Worm (Caenorhabditis elegans) whole organism, L1 larva: Measurements from ENCODE around the gene ZK1321.4.

Experiments
- F16B12.6 ChIP-seq: fragments of 150-350 bp; optimal IDR thresholded peaks from 2 replicates; lab custom pipeline; 2014; ENCODE audit warnings: missing biosample characterization, missing genetic modification characterization
- alr-1 ChIP-seq: fragments of 200-800 bp; sonication (Bioruptor generic); optimal IDR thresholded peaks from 2 replicates; lab custom pipeline; 2018; ENCODE audit warnings: borderline replicate concordance, mild to moderate bottlenecking, missing genetic modification characterization, missing compliant biosample characterization
- aly-2 ChIP-seq: fragments of 150-350 bp; optimal IDR thresholded peaks from 2 replicates; lab custom pipeline; 2014; ENCODE audit warnings: missing biosample characterization, missing genetic modification characterization
- ceh-8 ChIP-seq: fragments of 200-800 bp; sonication (Bioruptor generic); optimal IDR thresholded peaks from 2 replicates; lab custom pipeline; 2018; ENCODE audit warnings: mild to moderate bottlenecking, missing genetic modification characterization, moderate library complexity, missing compliant biosample characterization
- ceh-82 ChIP-seq, 3 experiments: fragments of 150-350 bp in 1 of 3; sonication (generic microtip) in 2 of 3; optimal IDR thresholded peaks; 2 replicates each; lab custom pipeline; 2014 to 2017; ENCODE audit warnings: missing biosample characterization in 3 of 3, missing genetic modification characterization in 3 of 3
- ceh-88 ChIP-seq: fragments of 200-800 bp; sonication (Bioruptor generic); IDR thresholded peaks from 2 replicates; pipeline ENCODE4 v1.3.6; 2022; ENCODE audit warnings: missing genetic modification characterization, missing compliant biosample characterization
- ceh-90 ChIP-seq: sonication (generic microtip); optimal IDR thresholded peaks from 2 replicates; lab custom pipeline; 2016; ENCODE audit warnings: missing genetic modification characterization, missing compliant biosample characterization
- dpl-1 ChIP-seq, 3 experiments: fragments of 150-350 bp in 2 of 3; sonication (generic microtip) in 1 of 3; optimal IDR thresholded peaks; 2 replicates each; lab custom pipeline; 2014 to 2017; ENCODE audit warnings: missing biosample characterization in 3 of 3, missing genetic modification characterization in 3 of 3, missing genetic modification reagents in 3 of 3
- dsc-1 ChIP-seq: sonication (generic microtip); optimal IDR thresholded peaks from 2 replicates; lab custom pipeline; 2016; ENCODE audit warnings: mild to moderate bottlenecking, missing genetic modification characterization, missing compliant biosample characterization
- efl-1 ChIP-seq, 4 experiments: fragments of 150-350 bp; optimal IDR thresholded peaks in 3 of 4; peaks in 1 of 4; 1 replicate in 1 of 4; 2 replicates in 3 of 4; lab custom pipeline; 2014; ENCODE audit warnings: missing biosample characterization in 2 of 4, missing genetic modification characterization in 2 of 4, missing genetic modification reagents in 2 of 4
- egl-13 ChIP-seq: sonication (generic microtip); optimal IDR thresholded peaks from 2 replicates; lab custom pipeline; 2016; ENCODE audit warnings: missing genotype, missing genetic modification reagents, missing genetic modification characterization, missing compliant biosample characterization
- elt-2 ChIP-seq: sonication (generic microtip); optimal IDR thresholded peaks from 2 replicates; lab custom pipeline; 2016; ENCODE audit warnings: missing genetic modification characterization, mild to moderate bottlenecking, inconsistent platforms, missing compliant biosample characterization, missing genetic modification reagents
- elt-3 ChIP-seq, 6 experiments: fragments of 150-350 bp in 1 of 6; sonication (generic microtip); optimal IDR thresholded peaks; 2 replicates each; lab custom pipeline; 2017 to 2018; ENCODE audit warnings: missing biosample characterization in 6 of 6, missing genetic modification characterization in 6 of 6, inconsistent platforms in 1 of 6
- fkh-10 ChIP-seq: sonication (generic microtip); optimal IDR thresholded peaks from 2 replicates; lab custom pipeline; 2017; ENCODE audit warnings: missing biosample characterization, missing genetic modification reagents, missing genetic modification characterization
- fkh-8 ChIP-seq: sonication (generic microtip); optimal IDR thresholded peaks from 2 replicates; lab custom pipeline; 2016; ENCODE audit warnings: mild to moderate bottlenecking, missing genetic modification characterization, missing compliant biosample characterization
- fos-1 ChIP-seq: fragments of 150-350 bp; optimal IDR thresholded peaks from 2 replicates; lab custom pipeline; 2014; ENCODE audit warnings: missing biosample characterization, missing genetic modification characterization
- hlh-4 ChIP-seq: sonication (generic microtip); optimal IDR thresholded peaks from 2 replicates; lab custom pipeline; 2016; ENCODE audit warnings: mild to moderate bottlenecking, missing genetic modification characterization, missing compliant biosample characterization
- isw-1 ChIP-seq: fragments of 200-800 bp; sonication (Bioruptor generic); IDR thresholded peaks from 2 replicates; pipeline ENCODE4 v1.3.6; 2022; ENCODE audit warnings: missing genetic modification characterization, missing compliant biosample characterization
- lin-14 ChIP-seq: fragments of 200-800 bp; sonication (Bioruptor generic); optimal IDR thresholded peaks from 2 replicates; lab custom pipeline; 2018; ENCODE audit warnings: mild to moderate bottlenecking, missing genetic modification characterization, moderate library complexity, missing compliant biosample characterization
- lin-35 ChIP-seq, 2 experiments: fragments of 150-350 bp; optimal IDR thresholded peaks; 2 replicates each; lab custom pipeline; 2014; ENCODE audit warnings: missing biosample characterization in 2 of 2, missing genetic modification characterization in 2 of 2, missing genetic modification reagents in 2 of 2
- lin-39 ChIP-seq: fragments of 150-350 bp; optimal IDR thresholded peaks from 2 replicates; lab custom pipeline; 2014; ENCODE audit warnings: missing biosample characterization, missing genetic modification reagents, missing genetic modification characterization
- lir-3 ChIP-seq: sonication (generic microtip); optimal IDR thresholded peaks from 2 replicates; lab custom pipeline; 2016; ENCODE audit warnings: mild to moderate bottlenecking, missing genetic modification characterization, moderate library complexity, missing compliant biosample characterization; ENCODE audit not compliant: poor library complexity
- nhr-19 ChIP-seq: fragments of 200-800 bp; sonication (Bioruptor generic); conservative IDR thresholded peaks from 2 replicates; pipeline ENCODE4 v1.3.6; 2022; ENCODE audit warnings: missing genetic modification characterization, missing compliant biosample characterization
- nhr-20 ChIP-seq: sonication (generic microtip); optimal IDR thresholded peaks from 2 replicates; lab custom pipeline; 2016; ENCODE audit warnings: mild to moderate bottlenecking, missing genetic modification characterization, missing compliant biosample characterization
- nhr-237 ChIP-seq: fragments of 150-350 bp; optimal IDR thresholded peaks from 2 replicates; lab custom pipeline; 2014; ENCODE audit warnings: missing biosample characterization, missing genetic modification characterization
- nhr-47 ChIP-seq: sonication (generic microtip); optimal IDR thresholded peaks from 2 replicates; lab custom pipeline; 2016; ENCODE audit warnings: mild to moderate bottlenecking, missing genetic modification characterization, moderate library complexity, missing compliant biosample characterization
- nhr-71 ChIP-seq: sonication (generic microtip); optimal IDR thresholded peaks from 2 replicates; lab custom pipeline; 2016; ENCODE audit warnings: mild to moderate bottlenecking, missing genetic modification characterization, moderate library complexity, missing compliant biosample characterization
- nhr-77 ChIP-seq: fragments of 150-350 bp; optimal IDR thresholded peaks from 2 replicates; lab custom pipeline; 2014; ENCODE audit warnings: missing biosample characterization, missing genetic modification characterization
- nhr-84 ChIP-seq: sonication (generic microtip); optimal IDR thresholded peaks from 2 replicates; lab custom pipeline; 2017; ENCODE audit warnings: missing biosample characterization, missing genetic modification characterization
- nhr-85 ChIP-seq: sonication (generic microtip); peaks from one replicate; lab custom pipeline; 2016; ENCODE audit warnings: missing genetic modification characterization, inconsistent platforms, missing compliant biosample characterization
- nhr-90 ChIP-seq: sonication (generic microtip); optimal IDR thresholded peaks from 2 replicates; lab custom pipeline; 2016; ENCODE audit warnings: mild to moderate bottlenecking, missing genetic modification characterization, missing compliant biosample characterization; ENCODE audit not compliant: poor library complexity
- pag-3 ChIP-seq: sonication (generic microtip); optimal IDR thresholded peaks from 2 replicates; lab custom pipeline; 2017; ENCODE audit warnings: missing genetic modification characterization, mild to moderate bottlenecking, missing compliant biosample characterization, antibody characterized with exemption, borderline replicate concordance; ENCODE audit not compliant: insufficient read depth
- rnt-1 ChIP-seq: sonication (generic microtip); optimal IDR thresholded peaks from 2 replicates; lab custom pipeline; 2016; ENCODE audit warnings: mild to moderate bottlenecking, missing genetic modification characterization, moderate library complexity, missing compliant biosample characterization
- skn-1 ChIP-seq: fragments of 150-350 bp; optimal IDR thresholded peaks from 2 replicates; lab custom pipeline; 2014; ENCODE audit warnings: missing biosample characterization, missing genetic modification characterization
- snpc-4 ChIP-seq: fragments of 150-350 bp; optimal IDR thresholded peaks from 2 replicates; lab custom pipeline; 2014; ENCODE audit warnings: missing biosample characterization, missing genetic modification characterization
- snu-23 ChIP-seq: sonication (generic microtip); optimal IDR thresholded peaks from 2 replicates; lab custom pipeline; 2016; ENCODE audit warnings: missing genetic modification characterization, missing compliant biosample characterization
- sox-4 ChIP-seq: sonication (generic microtip); optimal IDR thresholded peaks from 2 replicates; lab custom pipeline; 2016; ENCODE audit warnings: missing genetic modification characterization, missing compliant biosample characterization
- sup-37 ChIP-seq: fragments of 200-800 bp; sonication (Bioruptor generic); optimal IDR thresholded peaks from 2 replicates; lab custom pipeline; 2018; ENCODE audit warnings: mild to moderate bottlenecking, missing genetic modification characterization, missing compliant biosample characterization
- tbx-2 ChIP-seq: sonication (generic microtip); optimal IDR thresholded peaks from 2 replicates; lab custom pipeline; 2016; ENCODE audit warnings: missing genetic modification characterization, missing compliant biosample characterization
- tlp-1 ChIP-seq: fragments of 150-350 bp; optimal IDR thresholded peaks from 2 replicates; lab custom pipeline; 2014; ENCODE audit warnings: missing biosample characterization, missing genetic modification characterization
- unc-98 ChIP-seq: fragments of 200-800 bp; sonication (Bioruptor generic); IDR thresholded peaks from 2 replicates; pipeline ENCODE4 v1.3.6; 2022; ENCODE audit warnings: missing genetic modification characterization, missing compliant biosample characterization
- xbp-1 ChIP-seq: sonication (generic microtip); optimal IDR thresholded peaks from 2 replicates; lab custom pipeline; 2016; ENCODE audit warnings: missing genetic modification characterization, missing compliant biosample characterization
- zip-4 ChIP-seq: fragments of 200-800 bp; sonication (Bioruptor generic); optimal IDR thresholded peaks from 2 replicates; lab custom pipeline; 2018; ENCODE audit warnings: mild to moderate bottlenecking, missing genetic modification characterization, moderate library complexity, missing compliant biosample characterization
- ztf-11 ChIP-seq, 2 experiments: sonication (generic microtip); optimal IDR thresholded peaks; 2 replicates each; lab custom pipeline; 2016 to 2017; ENCODE audit warnings: missing genetic modification characterization in 2 of 2, missing biosample characterization in 1 of 2, missing compliant biosample characterization in 1 of 2
- ztf-4 ChIP-seq: fragments of 150-350 bp; optimal IDR thresholded peaks from 2 replicates; lab custom pipeline; 2014; ENCODE audit warnings: missing biosample characterization, missing genetic modification characterization

ZK1321.4 gene

DNA sequence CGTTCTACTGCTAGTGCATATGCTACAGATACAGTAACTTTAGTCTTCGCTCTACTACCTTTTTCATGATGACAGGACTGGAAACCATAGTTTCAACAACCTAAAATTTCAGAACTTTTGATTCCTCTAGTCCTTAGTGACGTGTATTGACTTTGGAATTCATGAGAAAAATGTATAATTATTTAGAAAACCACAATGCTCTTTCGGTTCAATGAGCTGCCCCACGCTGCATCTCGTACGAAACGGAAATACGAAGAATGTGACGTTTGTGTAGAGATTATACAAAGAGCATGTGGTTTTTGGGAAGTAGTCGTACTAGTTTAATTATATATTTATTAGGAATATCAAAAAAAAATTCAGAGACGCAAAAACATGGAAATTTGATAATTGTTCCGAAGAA lies 4.8 kb upstream of the ZK1321.4 start:
- TF ChIP-seq xbp-1 (tag; lab: Kevin White, UChicago), result peak; percentile 2
- TF ChIP-seq fkh-8 (tag; lab: Kevin White, UChicago), result peak; percentile 62
- TF ChIP-seq sox-4 (tag; lab: Kevin White, UChicago), result peak; percentile 52
- peak; percentile 32 for TF ChIP-seq nhr-47 (tag; lab: Kevin White, UChicago)
- peak; percentile 52 for TF ChIP-seq nhr-71 (tag; lab: Kevin White, UChicago)
- TF ChIP-seq ceh-90 (tag; lab: Kevin White, UChicago), result no peak
- TF ChIP-seq lin-14 (GFP tag; lab: Kevin White, UChicago), result peak; percentile 29
- no peak for TF ChIP-seq nhr-84 (tag; lab: Kevin White, UChicago)
- TF ChIP-seq ztf-4 (tag; lab: Kevin White, UChicago), result no peak

DNA sequence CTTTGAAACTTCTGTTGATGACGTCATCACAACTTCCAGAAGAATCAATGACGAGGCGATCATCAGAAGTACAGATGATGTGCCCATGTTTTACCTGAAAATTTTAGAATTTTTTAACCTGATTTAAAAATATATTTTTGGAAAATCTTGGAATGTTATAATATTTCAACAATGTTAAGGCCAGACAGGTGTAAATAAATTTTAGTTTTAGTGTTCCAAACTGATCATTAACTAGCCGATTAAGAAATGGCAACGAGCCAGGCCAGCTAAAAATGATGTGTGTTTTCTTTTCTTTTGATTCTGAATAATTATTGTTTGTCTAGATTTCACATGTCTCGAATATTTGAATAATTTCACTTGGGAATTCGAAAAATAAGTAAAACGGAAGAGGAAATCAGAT lies 2.0 kb upstream of the ZK1321.4 start, which contains the start of gene T10B9.9:
Gene T10B9.9 (minus strand): TSS at position 101 of the 400 bp plus-strand sequence.
- TF ChIP-seq snpc-4 (tag; lab: Kevin White, UChicago), result no peak
- TF ChIP-seq rnt-1 (tag; lab: Kevin White, UChicago), result no peak
- TF ChIP-seq egl-13 (tag; lab: Kevin White, UChicago), result no peak
- TF ChIP-seq elt-2 (tag; lab: Kevin White, UChicago), result no peak
- no peak for TF ChIP-seq ceh-8 (GFP tag; lab: Kevin White, UChicago)
- no peak for TF ChIP-seq nhr-77
- no peak for TF ChIP-seq dpl-1 (GFP tag; optimal IDR thresholded peaks at IDR 0.05; lab: Kevin White, UChicago)
- no peak for TF ChIP-seq lin-39 (tag; lab: Kevin White, UChicago)
- TF ChIP-seq skn-1 (tag; lab: Kevin White, UChicago), result no peak
- TF ChIP-seq nhr-90 (tag; lab: Kevin White, UChicago), result no peak
- TF ChIP-seq pag-3 (tag; lab: Kevin White, UChicago), result no peak
- no peak for TF ChIP-seq fkh-10

DNA sequence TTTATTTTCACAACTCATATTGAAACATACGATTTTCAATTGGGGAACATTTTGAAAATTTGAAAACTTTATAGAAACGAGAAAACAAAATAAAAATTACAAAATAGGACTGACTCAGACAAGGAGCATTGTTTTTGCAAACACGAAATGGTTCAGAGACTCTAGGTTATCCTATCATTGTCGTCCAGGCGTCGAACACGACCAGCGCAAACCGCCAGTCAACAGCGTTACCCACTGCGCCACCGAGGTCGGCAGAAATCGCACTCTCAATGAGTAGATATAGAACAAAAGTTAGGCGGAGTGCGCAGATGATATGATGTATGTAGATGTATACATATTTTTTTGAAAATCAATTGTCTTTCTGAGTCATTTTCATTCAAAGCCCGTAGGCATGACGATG lies 911 bp upstream of the ZK1321.4 start:
- TF ChIP-seq xbp-1 (tag; lab: Kevin White, UChicago) (peak; percentile 66), nhr-237 (no peak), dsc-1 (peak; percentile 82), tbx-2 (tag; lab: Kevin White, UChicago) (peak; percentile 66), F16B12.6 (tag; lab: Kevin White, UChicago) (peak; percentile 53), unc-98 (GFP tag; lab: Robert Waterston, UW) (no peak), tlp-1 (no peak), snu-23 (peak; percentile 72), ztf-11 (tag; optimal IDR thresholded peaks at IDR 0.05; lab: Kevin White, UChicago) (peak in 1 of 2 experiments; percentile 71), nhr-84 (tag; lab: Kevin White, UChicago) (no peak), nhr-19 (GFP tag; lab: Robert Waterston, UW) (peak; percentile 65), aly-2 (tag; lab: Kevin White, UChicago) (peak; percentile 42), fos-1 (tag; lab: Kevin White, UChicago) (no peak), fkh-8 (tag; lab: Kevin White, UChicago) (peak; percentile 46), lir-3 (tag; lab: Kevin White, UChicago) (peak; percentile 53), nhr-71 (tag; lab: Kevin White, UChicago) (peak; percentile 73), ceh-82 (tag; optimal IDR thresholded peaks at IDR 0.05; lab: Kevin White, UChicago) (peak in 2 of 3 experiments; percentile 32 to 82), hlh-4 (tag; lab: Kevin White, UChicago) (peak; percentile 16), alr-1 (tag; lab: Kevin White, UChicago) (no peak), lin-35 (GFP tag; optimal IDR thresholded peaks at IDR 0.05; lab: Kevin White, UChicago) (peak; percentile 48 to 68), elt-3 (tag; optimal IDR thresholded peaks at IDR 0.05; lab: Kevin White, UChicago) (peak in 2 of 6 experiments; percentile 17 to 49), isw-1 (GFP tag; lab: Robert Waterston, UW) (0 out of 2 replicates have a peak, but pooled peaks have one; percentile 1), elt-2 (tag; lab: Kevin White, UChicago) (peak; percentile 41), zip-4 (GFP tag; lab: Kevin White, UChicago) (peak; percentile 45), efl-1 (optimal IDR thresholded peaks at IDR 0.05; lab: Kevin White, UChicago) (peak; percentile 35 to 52), efl-1 (GFP tag; optimal IDR thresholded peaks at IDR 0.05 in 1 of 2; lab: Kevin White, UChicago) (peak; percentile 41 to 93), ceh-8 (GFP tag; lab: Kevin White, UChicago) (peak; percentile 48), snpc-4 (tag; lab: Kevin White, UChicago) (peak; percentile 37), nhr-85 (tag; lab: Kevin White, UChicago) (peak; percentile 58), nhr-20 (peak; percentile 83), sup-37 (GFP tag; lab: Kevin White, UChicago) (no peak), dpl-1 (GFP tag; optimal IDR thresholded peaks at IDR 0.05; lab: Kevin White, UChicago) (peak in 2 of 3 experiments; percentile 49 to 53), ceh-88 (GFP tag; lab: Robert Waterston, UW) (peak; percentile 61; the same call in 1 of the 2 replicates)
